Worm (Caenorhabditis elegans) whole organism, mixed stage, embryonic: Measurements from ENCODE around the gene pqn-84.

Experiments used
- bed-3 ChIP-seq: fragments of 200-800 bp; sonication (Bioruptor generic); optimal IDR thresholded peaks from 3 replicates; lab custom pipeline; 2018; ENCODE audit warnings: mild to moderate bottlenecking, missing genetic modification characterization, moderate library complexity, missing compliant biosample characterization
- blmp-1 ChIP-seq: fragments of 150-350 bp; optimal IDR thresholded peaks from 2 replicates; lab custom pipeline; 2014; ENCODE audit warnings: missing biosample characterization, missing genetic modification characterization
- ces-1 ChIP-seq: fragments of 150-350 bp; optimal IDR thresholded peaks from 2 replicates; lab custom pipeline; 2014; ENCODE audit warnings: missing biosample characterization, missing genetic modification reagents, missing genetic modification characterization
- elt-3 ChIP-seq: fragments of 150-350 bp; optimal IDR thresholded peaks from 2 replicates; lab custom pipeline; 2014; ENCODE audit warnings: missing biosample characterization, missing genetic modification characterization
- lin-32 ChIP-seq: fragments of 200-800 bp; sonication (Bioruptor generic); optimal IDR thresholded peaks from 2 replicates; lab custom pipeline; 2018; ENCODE audit warnings: mild to moderate bottlenecking, missing genetic modification characterization, missing compliant biosample characterization
- lsy-2 ChIP-seq: fragments of 150-350 bp; optimal IDR thresholded peaks from 2 replicates; lab custom pipeline; 2014; ENCODE audit warnings: missing biosample characterization, missing genetic modification characterization
- nhr-12 ChIP-seq: fragments of 150-350 bp; optimal IDR thresholded peaks from 2 replicates; lab custom pipeline; 2014; ENCODE audit warnings: missing biosample characterization, missing genetic modification characterization
- nhr-237 ChIP-seq: fragments of 150-350 bp; optimal IDR thresholded peaks from 2 replicates; lab custom pipeline; 2014; ENCODE audit warnings: missing biosample characterization, missing genetic modification characterization
- nhr-28 ChIP-seq: fragments of 150-350 bp; optimal IDR thresholded peaks from 2 replicates; lab custom pipeline; 2014; ENCODE audit warnings: missing biosample characterization, missing genetic modification characterization
- snpc-4 ChIP-seq: fragments of 150-350 bp; optimal IDR thresholded peaks from 2 replicates; lab custom pipeline; 2014; ENCODE audit warnings: missing biosample characterization, missing genetic modification characterization
- sptf-1 ChIP-seq: sonication (generic microtip); optimal IDR thresholded peaks from 2 replicates; lab custom pipeline; 2017; ENCODE audit warnings: mild to moderate bottlenecking, missing genetic modification characterization, moderate library complexity, missing compliant biosample characterization
- tbx-8 ChIP-seq: fragments of 200-800 bp; sonication (Bioruptor generic); optimal IDR thresholded peaks from 2 replicates; lab custom pipeline; 2018; ENCODE audit warnings: mild to moderate bottlenecking, missing genetic modification characterization, moderate library complexity, missing compliant biosample characterization
- unc-39 ChIP-seq: fragments of 150-350 bp; optimal IDR thresholded peaks from 2 replicates; lab custom pipeline; 2014; ENCODE audit warnings: missing biosample characterization, missing genetic modification characterization
- unc-62 ChIP-seq: fragments of 150-350 bp; optimal IDR thresholded peaks from 2 replicates; lab custom pipeline; 2014; ENCODE audit warnings: missing biosample characterization, missing genetic modification reagents, missing genetic modification characterization

DNA sequence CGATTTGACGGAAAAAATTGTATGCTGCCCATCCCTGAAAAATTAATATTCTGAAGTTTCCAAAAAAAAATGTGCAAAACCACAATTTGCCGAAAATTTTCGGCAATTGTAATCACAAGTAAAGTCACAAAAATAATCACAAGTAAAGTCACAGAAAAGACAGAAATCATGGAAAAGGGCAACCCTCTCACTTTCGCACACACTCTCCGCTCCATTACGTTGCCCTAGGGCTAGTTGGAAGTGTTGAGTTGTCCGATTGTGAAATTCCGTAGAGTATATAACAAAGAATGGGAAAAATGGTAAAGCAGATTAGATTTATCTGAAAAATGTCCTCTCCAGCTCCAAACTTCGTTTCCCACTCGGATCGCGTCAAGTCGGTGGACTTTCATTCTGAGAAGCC is 21.3 kb downstream of the pqn-84 start, which contains the start of gene Y41C4A.32:
- TF ChIP-seq bed-3 = no peak
- no peak for TF ChIP-seq unc-62 (GFP tag; lab: Kevin White, UChicago)
- no peak for TF ChIP-seq snpc-4 (tag; lab: Kevin White, UChicago)
- no peak for TF ChIP-seq sptf-1 (tag; lab: Kevin White, UChicago)
- TF ChIP-seq unc-39 (tag; lab: Kevin White, UChicago) = no peak
- no peak for TF ChIP-seq elt-3 (tag; lab: Kevin White, UChicago)
- no peak for TF ChIP-seq ces-1
- TF ChIP-seq nhr-237 (tag; lab: Kevin White, UChicago) = no peak
- TF ChIP-seq lsy-2 (tag; lab: Kevin White, UChicago) = no peak
- TF ChIP-seq nhr-12 = no peak
- TF ChIP-seq tbx-8 (GFP tag; lab: Kevin White, UChicago) = no peak
- TF ChIP-seq blmp-1 (tag; lab: Kevin White, UChicago) = no peak
- TF ChIP-seq nhr-28 = no peak
- no peak for TF ChIP-seq lin-32
